Worm (Caenorhabditis elegans): ENCODE data around the gene nphp-2.

Gene nphp-2

DNA sequence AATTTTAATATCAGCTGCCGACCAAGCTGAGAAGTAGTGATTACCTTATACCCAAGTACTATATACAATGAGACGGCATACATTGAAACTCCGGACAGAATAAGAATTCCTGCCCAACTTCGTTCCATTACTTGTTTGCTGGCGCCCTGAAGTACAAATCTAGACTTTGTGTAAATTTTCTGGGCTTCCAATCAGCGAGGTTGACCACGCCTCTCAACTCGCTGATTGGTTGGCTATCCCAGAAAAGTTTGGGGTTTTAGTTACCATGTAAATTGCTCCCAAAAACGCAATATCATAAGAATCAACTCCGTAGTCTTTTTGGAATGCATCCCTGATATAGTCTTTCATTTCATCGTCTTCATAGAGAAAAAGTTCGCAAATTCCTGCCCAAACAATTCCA is 59.7 kb downstream of the nphp-2 start:
- no peak for TF ChIP-seq ztf-26 (tag; optimal IDR thresholded peaks at IDR 0.05)
- TF ChIP-seq F23B12.7 (tag; optimal IDR thresholded peaks at IDR 0.05; ENCODE audit: insufficient read depth) = no peak
- TF ChIP-seq hsf-1 (GFP tag; IDR thresholded peaks at IDR 0.05) = no peak
- no peak for TF ChIP-seq mes-4 (tag; optimal IDR thresholded peaks at IDR 0.05)
- TF ChIP-seq lin-26 (GFP tag; IDR thresholded peaks at IDR 0.05) = no peak
- TF ChIP-seq ekl-4 (GFP tag; IDR thresholded peaks at IDR 0.05) = no peak
- TF ChIP-seq dpl-1 (GFP tag; optimal IDR thresholded peaks at IDR 0.05) = no peak
- TF ChIP-seq lin-54 (GFP tag; optimal IDR thresholded peaks at IDR 0.05) = no peak
- TF ChIP-seq sptf-2 (GFP tag; optimal IDR thresholded peaks at IDR 0.05) = no peak

Data from whole organism, young adult.